Fruit fly (Drosophila melanogaster) whole organism, prepupa: Measurements from ENCODE around the gene Cyp309a1.

ENCODE experiments used
- CG16779 ChIP-seq: fragments of 200-800 bp; sonication (Bioruptor generic); optimal IDR thresholded peaks from 3 replicates; lab custom pipeline; 2017; ENCODE audit warnings: missing biosample characterization, mild to moderate bottlenecking, missing genetic modification characterization
- CG31627 ChIP-seq: fragments of 200-800 bp; sonication (Bioruptor generic); optimal IDR thresholded peaks from 3 replicates; lab custom pipeline; 2016; ENCODE audit warnings: missing biosample characterization, missing genetic modification characterization
- CG3919 ChIP-seq: fragments of 200-800 bp; sonication (Bioruptor generic); optimal IDR thresholded peaks from 3 replicates; lab custom pipeline; 2016; ENCODE audit warnings: missing biosample characterization, missing genetic modification characterization
- CG4318 ChIP-seq: fragments of 200-800 bp; sonication (Bioruptor generic); optimal IDR thresholded peaks from 3 replicates; lab custom pipeline; 2017; ENCODE audit warnings: missing biosample characterization, mild to moderate bottlenecking, missing genetic modification characterization
- CG7368 ChIP-seq: fragments of 200-800 bp; sonication (Bioruptor generic); optimal IDR thresholded peaks from 3 replicates; lab custom pipeline; 2016; ENCODE audit warnings: missing biosample characterization, missing genetic modification characterization
- Hr38 ChIP-seq: sonication (Bioruptor generic); optimal IDR thresholded peaks from 2 replicates; lab custom pipeline; 2016; ENCODE audit warnings: missing biosample characterization, missing genetic modification characterization
- Lpt ChIP-seq: fragments of 200-800 bp; sonication (Bioruptor generic); optimal IDR thresholded peaks from 3 replicates; lab custom pipeline; 2016; ENCODE audit warnings: missing biosample characterization, missing genetic modification characterization
- Sox102F ChIP-seq: fragments of 200-800 bp; sonication (Bioruptor generic); optimal IDR thresholded peaks from 2 replicates; lab custom pipeline; 2016; ENCODE audit warnings: missing biosample characterization, mild to moderate bottlenecking, missing genetic modification characterization
- lz ChIP-seq: fragments of 200-800 bp; sonication (Bioruptor generic); optimal IDR thresholded peaks from 3 replicates; lab custom pipeline; 2016; ENCODE audit warnings: missing biosample characterization, missing genetic modification characterization
- svp ChIP-seq: fragments of 200-800 bp; sonication (Bioruptor generic); peaks from one replicate; lab custom pipeline; 2016; ENCODE audit warnings: missing biosample characterization, missing genetic modification characterization

- TF ChIP-seq CG7368 (GFP tag; lab: Kevin White, UChicago) (no peak), lz (no peak), Lpt (no peak), CG4318 (GFP tag; lab: Kevin White, UChicago) (no peak), CG31627 (GFP tag; lab: Kevin White, UChicago) (no peak), CG16779 (tag; lab: Kevin White, UChicago) (no peak), svp (no peak), CG3919 (no peak), Sox102F (GFP tag; lab: Kevin White, UChicago) (no peak), Hr38 (GFP tag; lab: Kevin White, UChicago) (no peak)
Measured at dm6 chr2L:2577361-2577737, 12.7 kb upstream of the Cyp309a1 start, which contains the start of gene Elba2.
